Fruit fly (Drosophila melanogaster) whole organism, adult: Measurements from ENCODE around the gene Lsp1beta.

Experiments used
- CG11617 ChIP-seq: fragments of 200-800 bp; sonication (Bioruptor generic); optimal IDR thresholded peaks from 2 replicates; lab custom pipeline; 2017; ENCODE audit warnings: mild to moderate bottlenecking, missing biosample characterization, missing genetic modification reagents, missing genetic modification characterization
- CG12768 ChIP-seq: fragments of 200-800 bp; sonication (Bioruptor generic); optimal IDR thresholded peaks from 2 replicates; lab custom pipeline; 2017; ENCODE audit warnings: missing biosample characterization, missing genetic modification characterization, mild to moderate bottlenecking, moderate library complexity, missing genetic modification reagents
- CG14711 ChIP-seq: fragments of 200-800 bp; sonication (Bioruptor generic); optimal IDR thresholded peaks from 2 replicates; lab custom pipeline; 2018; ENCODE audit warnings: missing biosample characterization, mild to moderate bottlenecking, missing genetic modification characterization, moderate library complexity
- CG1620 ChIP-seq: fragments of 200-800 bp; sonication (Bioruptor generic); optimal IDR thresholded peaks from 2 replicates; lab custom pipeline; 2016; ENCODE audit warnings: missing biosample characterization, missing genetic modification characterization
- CG33017 ChIP-seq: fragments of 200-800 bp; sonication (Bioruptor generic); optimal IDR thresholded peaks from 2 replicates; lab custom pipeline; 2018; ENCODE audit warnings: missing biosample characterization, mild to moderate bottlenecking, missing genetic modification characterization, moderate library complexity
- CG5204 ChIP-seq: fragments of 200-800 bp; sonication (Bioruptor generic); optimal IDR thresholded peaks from 2 replicates; lab custom pipeline; 2016; ENCODE audit warnings: missing biosample characterization, missing genetic modification characterization
- CG7045 ChIP-seq: fragments of 200-800 bp; sonication (Bioruptor generic); optimal IDR thresholded peaks from 2 replicates; lab custom pipeline; 2017; ENCODE audit warnings: missing biosample characterization, mild to moderate bottlenecking, missing genetic modification characterization
- CG7101 ChIP-seq: fragments of 200-800 bp; sonication (Bioruptor generic); optimal IDR thresholded peaks from 2 replicates; lab custom pipeline; 2018; ENCODE audit warnings: missing biosample characterization, mild to moderate bottlenecking, missing genetic modification characterization, moderate library complexity
- Clk ChIP-seq: fragments of 200-800 bp; sonication (Bioruptor generic); optimal IDR thresholded peaks from 2 replicates; lab custom pipeline; 2017; ENCODE audit warnings: missing biosample characterization, missing genetic modification characterization
- Crg-1 ChIP-seq: fragments of 200-800 bp; sonication (Bioruptor generic); optimal IDR thresholded peaks from 2 replicates; lab custom pipeline; 2016; ENCODE audit warnings: missing biosample characterization, missing genetic modification characterization
- Hr96 ChIP-seq: fragments of 200-800 bp; sonication (Bioruptor generic); optimal IDR thresholded peaks from 2 replicates; lab custom pipeline; 2016; ENCODE audit warnings: missing biosample characterization, missing genetic modification characterization
- Mnt ChIP-seq: fragments of 200-800 bp; sonication (Bioruptor generic); optimal IDR thresholded peaks from 2 replicates; lab custom pipeline; 2016; ENCODE audit warnings: missing biosample characterization, mild to moderate bottlenecking, missing genetic modification characterization
- bab1 ChIP-seq: fragments of 200-800 bp; sonication (Bioruptor generic); optimal IDR thresholded peaks from 3 replicates; lab custom pipeline; 2019; ENCODE audit warnings: missing biosample characterization, mild to moderate bottlenecking, missing genetic modification characterization, moderate library complexity
- cic ChIP-seq: fragments of 200-800 bp; sonication (Bioruptor generic); optimal IDR thresholded peaks from 2 replicates; lab custom pipeline; 2017; ENCODE audit warnings: missing biosample characterization, mild to moderate bottlenecking, missing genetic modification characterization, moderate library complexity
- cnc ChIP-seq, 2 experiments: fragments of >200 bp; optimal IDR thresholded peaks; 2 replicates each; lab custom pipeline; 2017
- kay ChIP-seq: fragments of 200-800 bp; sonication (Bioruptor generic); peaks from one replicate; lab custom pipeline; 2016; ENCODE audit warnings: missing biosample characterization, missing genetic modification characterization, borderline replicate concordance
- ovo ChIP-seq: fragments of 200-800 bp; sonication (Bioruptor generic); optimal IDR thresholded peaks from 2 replicates; lab custom pipeline; 2016; ENCODE audit warnings: missing biosample characterization, missing genetic modification characterization
- pad ChIP-seq: fragments of 200-800 bp; sonication (Bioruptor generic); optimal IDR thresholded peaks from 3 replicates; lab custom pipeline; 2017; ENCODE audit warnings: missing biosample characterization, missing genetic modification characterization, mild to moderate bottlenecking, moderate library complexity, missing genetic modification reagents
- tj ChIP-seq: fragments of 200-800 bp; sonication (Bioruptor generic); optimal IDR thresholded peaks from 3 replicates; lab custom pipeline; 2017; ENCODE audit warnings: missing biosample characterization, mild to moderate bottlenecking, missing genetic modification characterization, moderate library complexity
- toe ChIP-seq: fragments of 200-800 bp; sonication (Bioruptor generic); optimal IDR thresholded peaks from 2 replicates; lab custom pipeline; 2016; ENCODE audit warnings: missing biosample characterization, missing genetic modification characterization

Lsp1beta gene

DNA sequence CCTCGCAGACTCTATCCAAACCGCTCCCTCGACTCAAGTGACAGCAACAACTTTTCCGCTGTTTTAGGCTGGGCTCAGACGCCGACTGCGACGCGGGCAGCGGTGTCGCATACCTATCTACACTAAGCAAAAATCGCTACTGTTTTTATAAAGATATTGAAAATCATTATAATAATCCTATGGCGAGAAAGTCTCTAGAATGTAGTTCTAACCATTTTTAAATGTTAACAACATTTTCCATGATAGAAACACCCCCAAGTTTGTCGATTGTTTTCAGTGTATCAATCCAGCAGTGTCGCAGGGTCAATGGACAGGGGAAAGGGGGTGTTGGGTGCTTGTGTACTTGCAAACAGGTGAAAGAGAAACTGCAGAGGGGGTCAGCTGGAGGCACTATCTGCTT lies 32.4 kb upstream of the Lsp1beta start:
- TF ChIP-seq pad (GFP tag; lab: Kevin White, UChicago) (peak; percentile 87), CG12768 (peak; percentile 97), CG1620 (GFP tag; lab: Kevin White, UChicago) (peak; percentile 97), cic (GFP tag; lab: Kevin White, UChicago) (peak; percentile 78), toe (peak; percentile 95), CG33017 (tag; lab: Kevin White, UChicago) (peak; percentile 97), Mnt (GFP tag; lab: Kevin White, UChicago) (peak; percentile 91), ovo (GFP tag; lab: Kevin White, UChicago) (peak; percentile 93), Hr96 (GFP tag; lab: Kevin White, UChicago) (peak; percentile 96), CG7045 (GFP tag; lab: Kevin White, UChicago) (peak; percentile 96), CG14711 (tag; lab: Kevin White, UChicago) (peak; percentile 92), Clk (GFP tag; lab: Kevin White, UChicago) (peak; percentile 95), kay (GFP tag; lab: Kevin White, UChicago) (no peak), Crg-1 (GFP tag; lab: Kevin White, UChicago) (peak; percentile 88), bab1 (GFP tag; lab: Kevin White, UChicago) (peak; percentile 98), CG5204 (GFP tag; lab: Kevin White, UChicago) (peak; percentile 95), CG7101 (peak; percentile 97), tj (peak; percentile 86), CG11617 (GFP tag; lab: Kevin White, UChicago) (peak; percentile 95), cnc (optimal IDR thresholded peaks at IDR 0.05; lab: Kevin White, UChicago) (no peak)

dm6 chr2L:866950-867744 lies 31.2 kb upstream of the Lsp1beta start:
- TF ChIP-seq tj: peak; percentile 65
- TF ChIP-seq bab1 (GFP tag; lab: Kevin White, UChicago): peak; percentile 98
- TF ChIP-seq cnc (optimal IDR thresholded peaks at IDR 0.05; lab: Kevin White, UChicago): no peak
- peak; percentile 98 for TF ChIP-seq CG33017 (tag; lab: Kevin White, UChicago)
- TF ChIP-seq kay (GFP tag; lab: Kevin White, UChicago): no peak
- peak; percentile 94 for TF ChIP-seq CG11617 (GFP tag; lab: Kevin White, UChicago)
- peak; percentile 49 for TF ChIP-seq ovo (GFP tag; lab: Kevin White, UChicago)
- TF ChIP-seq CG14711 (tag; lab: Kevin White, UChicago): peak; percentile 93
- peak; percentile 94 for TF ChIP-seq Clk (GFP tag; lab: Kevin White, UChicago)
- TF ChIP-seq cic (GFP tag; lab: Kevin White, UChicago): peak; percentile 98
- peak; percentile 95 for TF ChIP-seq Hr96 (GFP tag; lab: Kevin White, UChicago)
- TF ChIP-seq CG1620 (GFP tag; lab: Kevin White, UChicago): peak; percentile 98
- peak; percentile 96 for TF ChIP-seq CG5204 (GFP tag; lab: Kevin White, UChicago)
- peak; percentile 97 for TF ChIP-seq Crg-1 (GFP tag; lab: Kevin White, UChicago)
- peak; percentile 94 for TF ChIP-seq CG7045 (GFP tag; lab: Kevin White, UChicago)
- TF ChIP-seq Mnt (GFP tag; lab: Kevin White, UChicago): peak; percentile 90
- peak; percentile 97 for TF ChIP-seq toe
- TF ChIP-seq CG7101: peak; percentile 98
- peak; percentile 98 for TF ChIP-seq CG12768
- TF ChIP-seq pad (GFP tag; lab: Kevin White, UChicago): peak; percentile 89

dm6 chr2L:867899-868605 lies 30.2 kb upstream of the Lsp1beta start, which contains the start of gene aru:
Gene aru, minus strand, starts transcription at chr2L:868354.
- no peak for TF ChIP-seq cnc (optimal IDR thresholded peaks at IDR 0.05; lab: Kevin White, UChicago)
- TF ChIP-seq ovo (GFP tag; lab: Kevin White, UChicago): no peak
- peak; percentile 15 for TF ChIP-seq CG14711 (tag; lab: Kevin White, UChicago)
- TF ChIP-seq CG1620 (GFP tag; lab: Kevin White, UChicago): peak; percentile 25
- TF ChIP-seq CG7101: no peak
- no peak for TF ChIP-seq kay (GFP tag; lab: Kevin White, UChicago)
- TF ChIP-seq Hr96 (GFP tag; lab: Kevin White, UChicago): no peak
- no peak for TF ChIP-seq Crg-1 (GFP tag; lab: Kevin White, UChicago)
- peak; percentile 50 for TF ChIP-seq Mnt (GFP tag; lab: Kevin White, UChicago)
- TF ChIP-seq CG7045 (GFP tag; lab: Kevin White, UChicago): no peak
- TF ChIP-seq cic (GFP tag; lab: Kevin White, UChicago): no peak
- TF ChIP-seq bab1 (GFP tag; lab: Kevin White, UChicago): peak; percentile 41
- no peak for TF ChIP-seq CG33017 (tag; lab: Kevin White, UChicago)
- no peak for TF ChIP-seq CG11617 (GFP tag; lab: Kevin White, UChicago)
- TF ChIP-seq toe: no peak
- TF ChIP-seq CG5204 (GFP tag; lab: Kevin White, UChicago): no peak
- no peak for TF ChIP-seq Clk (GFP tag; lab: Kevin White, UChicago)
- TF ChIP-seq CG12768: no peak
- peak; percentile 10 for TF ChIP-seq tj
- no peak for TF ChIP-seq pad (GFP tag; lab: Kevin White, UChicago)

dm6 chr2L:868961-869360 lies 29.3 kb upstream of the Lsp1beta start:
- TF ChIP-seq CG1620 (GFP tag; lab: Kevin White, UChicago): no peak
- no peak for TF ChIP-seq cnc (optimal IDR thresholded peaks at IDR 0.05; lab: Kevin White, UChicago)
- TF ChIP-seq toe: no peak
- TF ChIP-seq CG11617 (GFP tag; lab: Kevin White, UChicago): no peak
